Fruit fly (Drosophila melanogaster): Measurements from ENCODE around the gene CG7730.

Gene CG7730

DNA sequence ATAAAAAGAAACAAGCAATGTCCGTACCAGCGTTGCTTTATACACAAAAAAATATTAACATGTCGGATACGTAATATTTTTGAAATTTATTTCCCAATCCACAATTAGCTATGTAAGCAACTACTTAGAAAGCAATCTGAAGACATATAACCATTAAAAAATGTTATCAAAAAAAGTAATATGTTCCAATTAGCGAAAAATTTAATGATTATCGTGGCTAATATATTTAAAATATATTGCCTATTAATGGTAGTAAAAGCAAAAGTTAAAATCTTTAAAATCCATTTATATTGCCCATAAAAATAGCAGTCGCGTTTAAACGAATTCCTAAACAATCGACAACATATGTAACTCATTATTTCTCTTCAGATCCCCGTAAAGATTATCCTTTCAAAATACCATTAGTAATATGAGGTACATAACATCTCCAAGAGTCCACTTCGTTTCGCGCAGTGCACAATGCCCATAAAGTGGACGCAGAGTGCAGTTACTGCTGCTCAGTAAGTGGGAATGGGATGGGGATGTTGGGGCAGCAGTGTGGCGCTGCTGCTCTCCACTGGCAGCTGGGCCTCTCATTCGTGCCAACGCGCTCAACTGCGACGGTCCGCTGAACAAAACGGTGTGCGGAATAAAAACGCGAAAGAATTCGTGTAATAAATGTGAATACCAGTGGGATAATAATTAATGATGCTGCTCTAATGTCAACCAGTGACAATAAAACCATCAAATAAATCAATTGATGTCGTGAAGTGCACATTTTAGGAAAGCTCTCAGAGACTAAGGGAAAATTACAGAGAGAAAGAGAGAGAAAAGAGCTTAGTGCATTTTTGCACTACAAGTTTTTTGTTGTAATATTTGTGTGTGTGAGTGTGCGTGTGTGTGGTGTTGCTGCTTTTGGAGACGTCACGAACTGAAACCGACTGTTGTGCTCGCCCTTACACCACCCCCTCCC is 41.0 kb upstream of the CG7730 start (continued):
- TF ChIP-seq CG10959 (GFP tag; IDR thresholded peaks at IDR 0.05), result no peak
- no peak for TF ChIP-seq pnt (GFP tag; optimal IDR thresholded peaks at IDR 0.05)
- TF ChIP-seq CG8359 (GFP tag; optimal IDR thresholded peaks at IDR 0.05; ENCODE audit: borderline replicate concordance), result no peak
- TF ChIP-seq luna (GFP tag; optimal IDR thresholded peaks at IDR 0.05), result no peak
- no peak for TF ChIP-seq trem (tag; optimal IDR thresholded peaks at IDR 0.05)
- no peak for TF ChIP-seq toy (GFP tag; IDR thresholded peaks at IDR 0.05)
- no peak for TF ChIP-seq ERR (GFP tag; optimal IDR thresholded peaks at IDR 0.05)
- TF ChIP-seq kah (GFP tag; optimal IDR thresholded peaks at IDR 0.05), result peak; percentile 44
- peak; percentile 5 for TF ChIP-seq org-1 (GFP tag; optimal IDR thresholded peaks at IDR 0.05)
- TF ChIP-seq Blimp-1 (GFP tag; optimal IDR thresholded peaks at IDR 0.05), result no peak
- TF ChIP-seq Lhr (GFP tag; optimal IDR thresholded peaks at IDR 0.05), result no peak
- TF ChIP-seq zfh1 (GFP tag; IDR thresholded peaks at IDR 0.05), result peak; percentile 54; the same call in 2 of the 3 replicates
- TF ChIP-seq CG34376 (GFP tag; optimal IDR thresholded peaks at IDR 0.05), result peak; percentile 2
- TF ChIP-seq CG32767 (GFP tag; IDR thresholded peaks at IDR 0.05), result no peak
- peak; percentile 86 for TF ChIP-seq Ets65A (GFP tag)
- TF ChIP-seq unc-4 (GFP tag; IDR thresholded peaks at IDR 0.05; ENCODE audit: partially characterized antibody), result no peak
- TF ChIP-seq CG1647 (GFP tag; optimal IDR thresholded peaks at IDR 0.05), result peak; percentile 14
- peak; percentile 29 for TF ChIP-seq Hr3 (GFP tag; optimal IDR thresholded peaks at IDR 0.05)
- TF ChIP-seq sd (tag; optimal IDR thresholded peaks at IDR 0.05), result peak; percentile 66
- peak; percentile 43; the same call in 1 of the 3 replicates for TF ChIP-seq z (GFP tag; IDR thresholded peaks at IDR 0.05)
- TF ChIP-seq Drgx (GFP tag; IDR thresholded peaks at IDR 0.05), result peak; percentile 80
- peak; percentile 67 for TF ChIP-seq CG4424 (GFP tag; optimal IDR thresholded peaks at IDR 0.05)
- no peak for TF ChIP-seq Mad (GFP tag; optimal IDR thresholded peaks at IDR 0.05)
- TF ChIP-seq dimm (GFP tag; IDR thresholded peaks at IDR 0.05), result no peak
- no peak for TF ChIP-seq CG33213 (GFP tag; optimal IDR thresholded peaks at IDR 0.05)
- no peak for TF ChIP-seq peb (GFP tag; IDR thresholded peaks at IDR 0.05)
- 0 out of 2 replicates have a peak, but pooled peaks have one; percentile 49 for TF ChIP-seq cas (GFP tag; IDR thresholded peaks at IDR 0.05)
- no peak for TF ChIP-seq pros (GFP tag; optimal IDR thresholded peaks at IDR 0.05)
- peak; percentile 1 for TF ChIP-seq CG8944 (GFP tag; optimal IDR thresholded peaks at IDR 0.05)
- TF ChIP-seq crp (GFP tag; optimal IDR thresholded peaks at IDR 0.05), result peak in 1 of 2 experiments; percentile 25
- no peak for TF ChIP-seq CG7271 (tag; optimal IDR thresholded peaks at IDR 0.05)
- TF ChIP-seq B-H2 (GFP tag; optimal IDR thresholded peaks at IDR 0.05), result no peak
- peak; percentile 69 for TF ChIP-seq CG7839 (tag; optimal IDR thresholded peaks at IDR 0.05)
- TF ChIP-seq stc (GFP tag; IDR thresholded peaks at IDR 0.05), result no peak
- no peak for TF ChIP-seq CTCF (GFP tag; optimal IDR thresholded peaks at IDR 0.05)
- TF ChIP-seq Hr51 (GFP tag; optimal IDR thresholded peaks at IDR 0.05), result peak; percentile 18 to 64
- TF ChIP-seq CG17829 (tag; optimal IDR thresholded peaks at IDR 0.05), result peak; percentile 58
- TF ChIP-seq CkIIα-i1 (GFP tag; IDR thresholded peaks at IDR 0.05), result no peak
- TF ChIP-seq caup (GFP tag; optimal IDR thresholded peaks at IDR 0.05; ENCODE audit: severe bottlenecking), result peak; percentile 19
- no peak for TF ChIP-seq slp2 (GFP tag; optimal IDR thresholded peaks at IDR 0.05)
- TF ChIP-seq btn (GFP tag; optimal IDR thresholded peaks at IDR 0.05), result no peak
- peak; percentile 71 for TF ChIP-seq CoRest (tag; optimal IDR thresholded peaks at IDR 0.05)
- TF ChIP-seq HLH54F (GFP tag; optimal IDR thresholded peaks at IDR 0.05), result no peak
- TF ChIP-seq CG7372 (GFP tag; IDR thresholded peaks at IDR 0.05), result 0 out of 2 replicates have a peak, but pooled peaks have one; percentile 23
- TF ChIP-seq CG11093 (GFP tag; IDR thresholded peaks at IDR 0.05), result no peak
- TF ChIP-seq mld (GFP tag; IDR thresholded peaks at IDR 0.05; ENCODE audit: partially characterized antibody), result no peak
- TF ChIP-seq CG4854 (GFP tag; optimal IDR thresholded peaks at IDR 0.05), result no peak
- no peak for TF ChIP-seq Taf1 (GFP tag; IDR thresholded peaks at IDR 0.05)
- peak; percentile 42; the same call in 1 of the 2 replicates for TF ChIP-seq CG14014 (GFP tag; IDR thresholded peaks at IDR 0.05)
- TF ChIP-seq h (optimal IDR thresholded peaks at IDR 0.05), result no peak
